Worm (Caenorhabditis elegans) whole organism, young adult: ENCODE results near the gene Y54G2A.77.

ENCODE experiments used
- F49E8.2 ChIP-seq: sonication (generic microtip); optimal IDR thresholded peaks from 3 replicates; lab custom pipeline; 2017; ENCODE audit warnings: missing genetic modification characterization, mild to moderate bottlenecking, missing compliant biosample characterization, antibody characterized with exemption, moderate library complexity; ENCODE audit not compliant: insufficient read depth
- T26A5.8 ChIP-seq: sonication (generic microtip); optimal IDR thresholded peaks from 2 replicates; lab custom pipeline; 2016; ENCODE audit warnings: missing genetic modification characterization, missing compliant biosample characterization
- Y53G8AR.9 ChIP-seq: fragments of 200-800 bp; sonication (Bioruptor generic); conservative IDR thresholded peaks from 2 replicates; pipeline ENCODE4 v1.3.6; 2022; ENCODE audit warnings: missing genetic modification reagents, missing genetic modification characterization, missing compliant biosample characterization
- Y79H2A.3 ChIP-seq: fragments of 200-800 bp; sonication (Bioruptor generic); conservative IDR thresholded peaks from 2 replicates; pipeline ENCODE4 v1.3.6; 2022; ENCODE audit warnings: missing genetic modification reagents, missing genetic modification characterization, missing compliant biosample characterization
- ZK185.1 ChIP-seq: sonication (generic microtip); optimal IDR thresholded peaks from 2 replicates; lab custom pipeline; 2016; ENCODE audit warnings: mild to moderate bottlenecking, missing genetic modification characterization, missing compliant biosample characterization; ENCODE audit not compliant: poor library complexity, severe bottlenecking
- lin-26 ChIP-seq: fragments of 200-800 bp; sonication (Bioruptor generic); IDR thresholded peaks from 2 replicates; pipeline ENCODE4 v1.3.6; 2022; ENCODE audit warnings: missing genetic modification reagents, missing genetic modification characterization, missing compliant biosample characterization
- mxl-1 ChIP-seq: sonication (generic microtip); optimal IDR thresholded peaks from 2 replicates; lab custom pipeline; 2016; ENCODE audit warnings: missing genetic modification characterization, missing compliant biosample characterization
- pbrm-1 ChIP-seq: fragments of 200-800 bp; sonication (Bioruptor generic); IDR thresholded peaks from 2 replicates; pipeline ENCODE4 v1.3.6; 2022; ENCODE audit warnings: missing genetic modification reagents, missing genetic modification characterization, missing compliant biosample characterization
- pha-4 ChIP-seq: fragments of 150-350 bp; sonication (generic microtip); optimal IDR thresholded peaks from 2 replicates; lab custom pipeline; 2014; ENCODE audit warnings: missing biosample characterization, missing genetic modification reagents, missing genetic modification characterization

DNA sequence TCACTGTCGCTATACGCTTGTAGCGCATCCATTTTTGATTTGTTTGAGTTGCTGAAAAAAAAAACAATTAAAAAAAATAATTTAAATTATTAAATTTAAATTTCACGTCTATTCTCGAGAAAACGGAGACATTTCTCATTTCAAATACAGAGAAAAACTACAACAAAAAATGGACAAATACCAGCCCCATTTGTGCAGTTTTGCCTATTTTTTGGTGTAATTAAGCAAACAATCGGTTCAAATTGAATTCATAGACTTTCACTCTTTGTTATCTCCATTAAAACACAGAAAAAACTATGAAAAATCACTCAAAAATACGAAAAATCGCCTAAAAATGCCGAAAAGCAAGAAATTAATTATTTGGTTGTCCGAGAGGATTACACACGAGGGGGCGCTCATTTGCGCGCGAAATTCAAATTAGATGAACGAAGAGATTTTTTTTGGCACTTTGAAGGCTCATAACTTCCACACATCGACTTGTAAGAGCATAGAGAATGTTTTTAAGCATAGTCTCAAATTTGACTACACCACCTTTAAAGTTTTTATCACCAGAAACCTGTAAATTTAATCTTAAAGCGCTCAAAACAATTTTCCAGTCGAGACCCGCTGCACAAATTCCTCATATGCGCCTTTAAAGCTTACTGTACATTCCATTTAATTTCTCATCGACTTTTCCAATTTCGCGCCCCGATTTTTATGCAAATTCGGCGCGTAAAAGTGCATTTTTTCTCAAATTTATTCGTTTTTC, 20.5 kb downstream of the Y54G2A.77 start, which contains the start of gene Y54G2A.12:
- TF ChIP-seq Y79H2A.3 (GFP tag; lab: Robert Waterston, UW) (0 out of 2 replicates have a peak, but pooled peaks have one; percentile 11), ZK185.1 (tag; lab: Kevin White, UChicago) (no peak), lin-26 (GFP tag; lab: Robert Waterston, UW) (no peak), T26A5.8 (tag; lab: Kevin White, UChicago) (no peak), mxl-1 (tag; lab: Kevin White, UChicago) (no peak), pbrm-1 (GFP tag; lab: Robert Waterston, UW) (0 out of 2 replicates have a peak, but pooled peaks have one; percentile 27), F49E8.2 (tag; lab: Kevin White, UChicago) (no peak), pha-4 (tag; lab: Kevin White, UChicago) (no peak), Y53G8AR.9 (GFP tag; lab: Robert Waterston, UW) (no peak)
